In the genomic region with DNA sequence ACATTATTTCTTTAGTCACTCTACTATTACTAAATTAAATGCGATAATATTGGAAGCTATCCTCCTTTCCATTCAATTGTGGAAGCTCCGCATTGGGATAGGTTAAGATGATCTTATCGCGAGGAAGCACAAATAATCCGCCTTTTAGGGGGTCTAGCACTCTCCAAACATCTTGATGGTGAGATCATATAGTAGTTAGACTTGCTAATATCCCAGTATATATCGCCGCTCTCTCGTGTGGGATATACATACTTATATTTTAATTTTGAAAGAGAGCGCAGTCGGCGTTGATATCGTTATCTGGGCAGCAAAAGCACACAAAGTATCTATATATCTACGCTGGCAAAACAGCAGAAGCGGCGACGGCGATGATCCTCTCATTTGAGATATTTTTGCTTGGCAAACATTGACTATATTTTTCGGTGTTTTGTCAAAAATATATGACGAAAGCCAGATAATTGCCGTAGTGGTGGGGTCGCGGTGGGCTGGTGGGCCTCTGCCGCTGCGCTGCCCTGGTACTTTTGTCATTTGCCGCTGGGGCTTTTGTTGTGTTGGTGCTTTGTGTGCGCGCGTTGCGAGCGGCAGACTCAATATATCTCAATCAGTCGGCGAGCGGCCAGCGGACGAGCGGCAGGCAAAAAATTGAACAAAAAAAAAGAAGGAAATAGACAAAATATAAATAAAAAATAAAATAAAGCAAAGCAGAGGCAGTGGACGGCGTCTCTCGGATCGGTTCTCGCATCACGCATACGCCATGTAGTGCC, we compare ENCODE assay signal across 5 fruit fly cellular contexts.
TF ChIP-seq lines count a peak whose summit lies in the region.

No protein-coding gene starts in this region.

- TF ChIP-seq CTCF in whole organism, embryonic (GFP tag; optimal IDR thresholded peaks at IDR 0.05; lab: Kevin White, UChicago): no peak

TF ChIP-seq in whole organism, adult, 20 proteins besides CTCF, POLR2A, EP300 and RAD21:
- TF ChIP-seq Mnt (GFP tag; optimal IDR thresholded peaks at IDR 0.05; lab: Kevin White, UChicago) (peak; percentile 7), CG7101 (tag; optimal IDR thresholded peaks at IDR 0.05; lab: Kevin White, UChicago) (no peak), cic (GFP tag; optimal IDR thresholded peaks at IDR 0.05; lab: Kevin White, UChicago) (peak; percentile 65), CG12768 (GFP tag; optimal IDR thresholded peaks at IDR 0.05; lab: Kevin White, UChicago) (peak; percentile 31), CG7045 (GFP tag; optimal IDR thresholded peaks at IDR 0.05; lab: Kevin White, UChicago) (peak; percentile 9), bab1 (GFP tag; optimal IDR thresholded peaks at IDR 0.05; lab: Kevin White, UChicago) (no peak)

TF ChIP-seq in whole organism, embryonic, 481 proteins besides CTCF, POLR2A, EP300 and RAD21 (continues in another document):
- TF ChIP-seq Trl (optimal IDR thresholded peaks at IDR 0.05; lab: Kevin White, UChicago) (peak in 1 of 2 experiments; percentile 41), Trl (GFP tag; optimal IDR thresholded peaks at IDR 0.05; lab: Kevin White, UChicago) (no peak), zen (tag; optimal IDR thresholded peaks at IDR 0.05; lab: Kevin White, UChicago) (no peak), CrebB (tag; optimal IDR thresholded peaks at IDR 0.05; lab: Kevin White, UChicago) (peak; percentile 32), Fer3 (tag; optimal IDR thresholded peaks at IDR 0.05; lab: Kevin White, UChicago) (no peak), cas (GFP tag; IDR thresholded peaks at IDR 0.05; lab: Robert Waterston, UW) (no peak), CG4617 (GFP tag; optimal IDR thresholded peaks at IDR 0.05; lab: Kevin White, UChicago; ENCODE audit: borderline replicate concordance) (no peak), caup (GFP tag; optimal IDR thresholded peaks at IDR 0.05; lab: Kevin White, UChicago; ENCODE audit: severe bottlenecking) (no peak), Xrp1 (GFP tag; IDR thresholded peaks at IDR 0.05; lab: Robert Waterston, UW) (no peak), CG34422 (GFP tag; IDR thresholded peaks at IDR 0.05; lab: Robert Waterston, UW) (no peak), ash1 (GFP tag; optimal IDR thresholded peaks at IDR 0.05; lab: Kevin White, UChicago) (no peak), zfh1 (GFP tag; IDR thresholded peaks at IDR 0.05; lab: Robert Waterston, UW) (no peak), cad (GFP tag; optimal IDR thresholded peaks at IDR 0.05; lab: Kevin White, UChicago) (no peak), tna (GFP tag; IDR thresholded peaks at IDR 0.05; lab: Robert Waterston, UW; ENCODE audit: partially characterized antibody) (no peak), CG12299 (tag; optimal IDR thresholded peaks at IDR 0.05; lab: Kevin White, UChicago) (peak; percentile 27), Side (GFP tag; optimal IDR thresholded peaks at IDR 0.05; lab: Kevin White, UChicago) (no peak), odd (GFP tag; optimal IDR thresholded peaks at IDR 0.05; lab: Kevin White, UChicago) (peak; percentile 18), HLH4C (GFP tag; IDR thresholded peaks at IDR 0.05; lab: Robert Waterston, UW; ENCODE audit: partially characterized antibody) (no peak), her (GFP tag; optimal IDR thresholded peaks at IDR 0.05; lab: Kevin White, UChicago) (no peak)

TF ChIP-seq in whole organism, prepupa, 60 proteins besides CTCF, POLR2A, EP300 and RAD21 (continues in another document):
- TF ChIP-seq Sox102F (GFP tag; optimal IDR thresholded peaks at IDR 0.05; lab: Kevin White, UChicago) (no peak), cyc (GFP tag; optimal IDR thresholded peaks at IDR 0.05; lab: Kevin White, UChicago) (no peak), eg (GFP tag; IDR thresholded peaks at IDR 0.05; lab: Robert Waterston, UW) (peak; percentile 90), dsx (GFP tag; optimal IDR thresholded peaks at IDR 0.05; lab: Kevin White, UChicago; ENCODE audit: poor library complexity, severe bottlenecking) (no peak), achi (GFP tag; optimal IDR thresholded peaks at IDR 0.05; lab: Kevin White, UChicago) (no peak), Hr38 (GFP tag; optimal IDR thresholded peaks at IDR 0.05; lab: Kevin White, UChicago) (no peak), CG32006 (GFP tag; optimal IDR thresholded peaks at IDR 0.05; lab: Kevin White, UChicago) (no peak), fkh (GFP tag; optimal IDR thresholded peaks at IDR 0.05; lab: Kevin White, UChicago) (peak; percentile 75), Ets96B (tag; optimal IDR thresholded peaks at IDR 0.05; lab: Kevin White, UChicago) (no peak), CG10669 (GFP tag; optimal IDR thresholded peaks at IDR 0.05; lab: Kevin White, UChicago) (no peak), CG1621 (tag; optimal IDR thresholded peaks at IDR 0.05; lab: Kevin White, UChicago) (no peak), CG8632 (GFP tag; optimal IDR thresholded peaks at IDR 0.05; lab: Kevin White, UChicago) (no peak), Met (GFP tag; optimal IDR thresholded peaks at IDR 0.05; lab: Kevin White, UChicago) (no peak), CG4318 (GFP tag; optimal IDR thresholded peaks at IDR 0.05; lab: Kevin White, UChicago) (no peak), Eip75B (GFP tag; optimal IDR thresholded peaks at IDR 0.05; lab: Kevin White, UChicago) (no peak), Ets21C (GFP tag; optimal IDR thresholded peaks at IDR 0.05; lab: Kevin White, UChicago) (no peak), pdm3 (GFP tag; optimal IDR thresholded peaks at IDR 0.05; lab: Kevin White, UChicago) (no peak), CG3919 (GFP tag; optimal IDR thresholded peaks at IDR 0.05; lab: Kevin White, UChicago) (no peak), Eip78C (GFP tag; lab: Kevin White, UChicago) (no peak), Gug (GFP tag; IDR thresholded peaks at IDR 0.05; lab: Robert Waterston, UW) (no peak), CG11762 (GFP tag; optimal IDR thresholded peaks at IDR 0.05; lab: Kevin White, UChicago; ENCODE audit: insufficient read depth) (no peak)

TF ChIP-seq in whole organism, pupa, 21 proteins besides CTCF, POLR2A, EP300 and RAD21:
- no peak for TF ChIP-seq CG14655 (GFP tag; optimal IDR thresholded peaks at IDR 0.05; lab: Kevin White, UChicago)
- TF ChIP-seq Snoo (tag; optimal IDR thresholded peaks at IDR 0.05; lab: Kevin White, UChicago): no peak
- TF ChIP-seq CG12605 (GFP tag; IDR thresholded peaks at IDR 0.05; lab: Robert Waterston, UW): peak; percentile 58
- TF ChIP-seq Ets98B (GFP tag; IDR thresholded peaks at IDR 0.05; lab: Robert Waterston, UW): peak; percentile 79
- TF ChIP-seq rn (GFP tag; IDR thresholded peaks at IDR 0.05; lab: Robert Waterston, UW): no peak
- peak; percentile 67 for TF ChIP-seq CG4496 (GFP tag; IDR thresholded peaks at IDR 0.05; lab: Robert Waterston, UW)
- peak; percentile 56; the same call in 2 of the 3 replicates for TF ChIP-seq fd96Ca (GFP tag; IDR thresholded peaks at IDR 0.05; lab: Robert Waterston, UW)
- peak; percentile 72 for TF ChIP-seq CG32121 (GFP tag; IDR thresholded peaks at IDR 0.05; lab: Robert Waterston, UW)
- no peak for TF ChIP-seq CG9948 (tag; optimal IDR thresholded peaks at IDR 0.05; lab: Kevin White, UChicago)
- no peak for TF ChIP-seq CG8159 (tag; optimal IDR thresholded peaks at IDR 0.05; lab: Kevin White, UChicago)

TF ChIP-seq in whole organism, wandering third instar larva, 38 proteins besides CTCF, POLR2A, EP300 and RAD21:
- TF ChIP-seq foxo (GFP tag; optimal IDR thresholded peaks at IDR 0.05; lab: Kevin White, UChicago) (no peak), jim (GFP tag; optimal IDR thresholded peaks at IDR 0.05; lab: Kevin White, UChicago) (no peak), ey (GFP tag; optimal IDR thresholded peaks at IDR 0.05; lab: Kevin White, UChicago) (no peak), Vsx2 (GFP tag; optimal IDR thresholded peaks at IDR 0.05; lab: Kevin White, UChicago; ENCODE audit: partially characterized antibody) (no peak), CG9705 (GFP tag; optimal IDR thresholded peaks at IDR 0.05; lab: Kevin White, UChicago) (no peak), fru (GFP tag; optimal IDR thresholded peaks at IDR 0.05; lab: Kevin White, UChicago) (no peak), Hr78 (GFP tag; optimal IDR thresholded peaks at IDR 0.05; lab: Kevin White, UChicago) (no peak), Abd-B (GFP tag; optimal IDR thresholded peaks at IDR 0.05; lab: Kevin White, UChicago) (no peak), dl (GFP tag; optimal IDR thresholded peaks at IDR 0.05; lab: Kevin White, UChicago; ENCODE audit: insufficient read depth in 1 of 2, partially characterized antibody in 2 of 2) (no peak), brk (GFP tag; optimal IDR thresholded peaks at IDR 0.05; lab: Kevin White, UChicago) (no peak), Hr83 (GFP tag; optimal IDR thresholded peaks at IDR 0.05; lab: Kevin White, UChicago; ENCODE audit: poor library complexity, severe bottlenecking) (no peak), CG32264 (GFP tag; optimal IDR thresholded peaks at IDR 0.05; lab: Kevin White, UChicago) (no peak), Rel (GFP tag; optimal IDR thresholded peaks at IDR 0.05; lab: Kevin White, UChicago) (no peak), Rel (tag; optimal IDR thresholded peaks at IDR 0.05; lab: Kevin White, UChicago) (peak; percentile 69), Sp1 (GFP tag; optimal IDR thresholded peaks at IDR 0.05; lab: Kevin White, UChicago) (peak; percentile 24), rgr (GFP tag; optimal IDR thresholded peaks at IDR 0.05; lab: Kevin White, UChicago) (peak; percentile 51), tai (GFP tag; optimal IDR thresholded peaks at IDR 0.05; lab: Kevin White, UChicago) (no peak), usp (GFP tag; optimal IDR thresholded peaks at IDR 0.05; lab: Kevin White, UChicago) (no peak), lola (GFP tag; optimal IDR thresholded peaks at IDR 0.05; lab: Kevin White, UChicago) (no peak), HLH106 (tag; optimal IDR thresholded peaks at IDR 0.05; lab: Kevin White, UChicago) (no peak), dmrt93B (GFP tag; optimal IDR thresholded peaks at IDR 0.05; lab: Kevin White, UChicago) (no peak), Dif (GFP tag; optimal IDR thresholded peaks at IDR 0.05; lab: Kevin White, UChicago; ENCODE audit: partially characterized antibody) (peak; percentile 23), woc (GFP tag; optimal IDR thresholded peaks at IDR 0.05; lab: Kevin White, UChicago) (no peak), Myc (optimal IDR thresholded peaks at IDR 0.05; lab: Kevin White, UChicago) (no peak), dsf (GFP tag; optimal IDR thresholded peaks at IDR 0.05; lab: Kevin White, UChicago; ENCODE audit: borderline replicate concordance) (no peak), sage (GFP tag; optimal IDR thresholded peaks at IDR 0.05; lab: Kevin White, UChicago) (no peak), N (GFP tag; optimal IDR thresholded peaks at IDR 0.05; lab: Kevin White, UChicago) (no peak), br (GFP tag; optimal IDR thresholded peaks at IDR 0.05; lab: Kevin White, UChicago) (peak; percentile 14)
